Worm (Caenorhabditis elegans) whole organism, early embryonic: ENCODE results near the gene unc-42.

Experiments
- B0310.2 ChIP-seq: sonication (generic microtip); optimal IDR thresholded peaks from 2 replicates; lab custom pipeline; 2016; ENCODE audit warnings: mild to moderate bottlenecking, missing genetic modification characterization, missing compliant biosample characterization
- F13C5.2 ChIP-seq: sonication (generic microtip); optimal IDR thresholded peaks from 2 replicates; lab custom pipeline; 2017; ENCODE audit warnings: mild to moderate bottlenecking, missing genetic modification characterization, inconsistent platforms, missing compliant biosample characterization
- aly-1 ChIP-seq: sonication (generic microtip); optimal IDR thresholded peaks from 2 replicates; lab custom pipeline; 2016; ENCODE audit warnings: missing genetic modification characterization, missing compliant biosample characterization
- ama-1 ChIP-seq: fragments of 150-350 bp; optimal IDR thresholded peaks from 2 replicates; lab custom pipeline; 2014
- ceh-13 ChIP-seq: fragments of 200-800 bp; sonication (Bioruptor generic); optimal IDR thresholded peaks from 2 replicates; lab custom pipeline; 2018; ENCODE audit warnings: mild to moderate bottlenecking, missing genetic modification characterization, missing compliant biosample characterization
- ceh-36 ChIP-seq: sonication (generic microtip); optimal IDR thresholded peaks from 2 replicates; lab custom pipeline; 2016; ENCODE audit warnings: missing genetic modification characterization, inconsistent platforms, missing compliant biosample characterization
- ets-7 ChIP-seq: sonication (generic microtip); optimal IDR thresholded peaks from 2 replicates; lab custom pipeline; 2016; ENCODE audit warnings: missing genotype, missing genetic modification characterization, missing compliant biosample characterization
- flt-1 ChIP-seq: fragments of 200-800 bp; sonication (Bioruptor generic); IDR thresholded peaks from 2 replicates; pipeline ENCODE4 v1.3.6; 2022; ENCODE audit warnings: missing genetic modification characterization, missing compliant biosample characterization
- hmbx-1 ChIP-seq: sonication (generic microtip); optimal IDR thresholded peaks from 2 replicates; lab custom pipeline; 2016; ENCODE audit warnings: mild to moderate bottlenecking, missing genetic modification characterization, missing compliant biosample characterization
- hmg-4 ChIP-seq: fragments of 200-800 bp; sonication (Bioruptor generic); optimal IDR thresholded peaks from 2 replicates; lab custom pipeline; 2018; ENCODE audit warnings: mild to moderate bottlenecking, missing genetic modification characterization, missing compliant biosample characterization
- hnd-1 ChIP-seq: sonication (generic microtip); optimal IDR thresholded peaks from 2 replicates; lab custom pipeline; 2016; ENCODE audit warnings: missing genetic modification characterization, missing compliant biosample characterization
- pes-1 ChIP-seq: fragments of 200-800 bp; sonication (Bioruptor generic); IDR thresholded peaks from 2 replicates; pipeline ENCODE4 v1.3.6; 2022; ENCODE audit warnings: missing genetic modification reagents, missing genetic modification characterization, missing compliant biosample characterization
- scrt-1 ChIP-seq: fragments of 200-800 bp; sonication (Bioruptor generic); IDR thresholded peaks from 2 replicates; pipeline ENCODE4 v1.3.6; 2022; ENCODE audit warnings: missing genetic modification characterization, missing compliant biosample characterization
- sea-1 ChIP-seq: fragments of 200-800 bp; sonication (Bioruptor generic); conservative IDR thresholded peaks from 2 replicates; pipeline ENCODE4 v1.3.6; 2022; ENCODE audit warnings: missing genetic modification characterization, missing compliant biosample characterization
- tbx-11 ChIP-seq: fragments of 200-800 bp; sonication (Bioruptor generic); IDR thresholded peaks from 2 replicates; pipeline ENCODE4 v1.3.6; 2022; ENCODE audit warnings: missing genetic modification characterization, missing compliant biosample characterization
- tbx-37 ChIP-seq: fragments of 200-800 bp; sonication (Bioruptor generic); conservative IDR thresholded peaks from 2 replicates; pipeline ENCODE4 v1.3.6; 2022; ENCODE audit warnings: missing genetic modification reagents, missing genetic modification characterization, missing compliant biosample characterization
- tra-4 ChIP-seq: sonication (generic microtip); optimal IDR thresholded peaks from 2 replicates; lab custom pipeline; 2017; ENCODE audit warnings: missing genetic modification characterization, missing compliant biosample characterization

Gene unc-42

DNA sequence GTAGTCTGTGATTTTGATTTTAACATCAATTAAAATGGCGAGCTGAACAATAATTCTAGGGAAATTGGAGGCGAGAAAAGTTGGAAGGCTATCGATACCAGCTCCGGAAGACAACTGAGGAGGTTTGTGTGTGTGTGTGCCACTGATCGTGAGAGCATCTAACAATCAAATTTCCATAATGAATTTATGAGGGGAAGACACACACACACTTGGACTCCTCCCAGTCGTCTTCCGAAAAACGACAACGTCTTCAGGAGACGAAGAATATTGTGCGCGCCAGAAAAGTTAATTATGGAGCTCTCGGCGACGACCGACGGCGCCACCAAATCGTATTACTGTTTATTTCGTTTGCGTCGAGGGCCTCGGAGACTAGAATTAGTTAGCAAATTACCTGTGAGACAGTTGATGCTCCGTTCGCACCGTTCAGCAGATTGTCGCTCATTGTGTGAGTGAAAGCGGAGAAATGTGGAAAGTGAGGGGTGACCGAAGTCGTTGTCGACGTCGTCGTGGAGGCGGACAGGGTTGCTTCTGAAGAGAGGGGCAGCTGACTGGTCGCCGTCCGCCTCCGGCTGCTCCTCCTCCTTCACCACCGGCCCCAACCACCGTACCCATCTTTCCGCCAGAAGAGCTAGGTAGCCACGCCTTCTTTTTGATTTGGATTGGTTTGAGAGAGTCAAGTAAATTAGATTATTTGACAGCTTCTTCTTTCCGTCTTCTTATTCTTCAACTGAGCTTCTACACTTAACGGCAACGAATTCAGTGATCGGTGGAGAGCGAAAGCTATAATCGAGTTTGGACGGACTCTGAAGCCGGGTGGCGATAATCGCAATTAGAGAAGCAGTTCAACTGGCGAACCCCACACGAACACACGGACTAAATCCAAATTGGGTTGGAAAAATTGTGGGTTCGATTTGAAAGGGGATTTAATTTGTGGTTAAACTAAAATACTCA lies at the start of gene unc-42:
Gene unc-42 (minus strand): TSS at position 564 of the 951 bp plus-strand sequence.
- TF ChIP-seq ceh-13 (GFP tag; lab: Kevin White, UChicago) (no peak), ama-1 (lab: Kevin White, UChicago) (no peak), pes-1 (GFP tag; lab: Robert Waterston, UW) (no peak), hmbx-1 (tag; lab: Kevin White, UChicago) (no peak), flt-1 (GFP tag; lab: Robert Waterston, UW) (no peak), B0310.2 (no peak), tbx-11 (GFP tag; lab: Robert Waterston, UW) (no peak), hmg-4 (GFP tag; lab: Kevin White, UChicago) (no peak), tbx-37 (GFP tag; lab: Robert Waterston, UW) (no peak), aly-1 (tag; lab: Kevin White, UChicago) (no peak), scrt-1 (GFP tag; lab: Robert Waterston, UW) (no peak), F13C5.2 (tag; lab: Kevin White, UChicago) (no peak), ceh-36 (tag; lab: Kevin White, UChicago) (no peak), ets-7 (tag; lab: Kevin White, UChicago) (no peak), hnd-1 (tag; lab: Kevin White, UChicago) (no peak)

- TF ChIP-seq tbx-11 (GFP tag; lab: Robert Waterston, UW) (no peak), tbx-37 (GFP tag; lab: Robert Waterston, UW) (no peak), hnd-1 (tag; lab: Kevin White, UChicago) (no peak), B0310.2 (no peak), ets-7 (tag; lab: Kevin White, UChicago) (no peak), hmg-4 (GFP tag; lab: Kevin White, UChicago) (no peak), aly-1 (tag; lab: Kevin White, UChicago) (no peak), ceh-13 (GFP tag; lab: Kevin White, UChicago) (no peak), flt-1 (GFP tag; lab: Robert Waterston, UW) (no peak), pes-1 (GFP tag; lab: Robert Waterston, UW) (no peak), F13C5.2 (tag; lab: Kevin White, UChicago) (no peak)
Observed at ce11 chrV:9816390-9816789, 47.2 kb upstream of the unc-42 start, which contains the start of gene sru-31. TSS of gene sru-31 (plus strand) at chrV:9816690.

DNA sequence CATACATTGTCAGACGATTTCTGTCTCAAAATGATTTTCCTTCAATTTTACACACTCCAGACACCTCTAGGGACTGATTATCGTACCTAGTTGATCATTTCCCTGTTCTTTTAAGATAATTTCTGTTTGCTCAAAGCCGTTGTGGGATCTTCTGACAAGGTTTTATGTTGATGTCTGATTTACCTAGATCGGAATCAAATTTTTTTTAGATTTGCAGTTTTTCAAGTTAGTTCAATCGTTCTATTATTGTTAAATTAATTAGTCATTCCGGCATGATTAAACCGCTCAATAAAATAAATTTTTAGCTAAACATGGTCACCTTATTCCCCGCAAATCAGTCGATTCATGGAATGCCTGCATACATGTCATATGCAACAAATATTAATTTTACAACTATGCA lies 44.3 kb upstream of the unc-42 start, which contains the start of gene sru-30:
Gene sru-30 (plus strand): TSS at position 301 of the 400 bp plus-strand sequence.
- TF ChIP-seq hnd-1 (tag; lab: Kevin White, UChicago): no peak
- TF ChIP-seq hmbx-1 (tag; lab: Kevin White, UChicago): no peak
- no peak for TF ChIP-seq scrt-1 (GFP tag; lab: Robert Waterston, UW)
- TF ChIP-seq tra-4 (tag; lab: Kevin White, UChicago): no peak
- TF ChIP-seq tbx-37 (GFP tag; lab: Robert Waterston, UW): no peak
- no peak for TF ChIP-seq sea-1 (GFP tag; lab: Robert Waterston, UW)

ce11 chrV:9812216-9812615 lies 43.0 kb upstream of the unc-42 start:
- no peak for TF ChIP-seq flt-1 (GFP tag; lab: Robert Waterston, UW)
- TF ChIP-seq pes-1 (GFP tag; lab: Robert Waterston, UW): no peak
- no peak for TF ChIP-seq hnd-1 (tag; lab: Kevin White, UChicago)
- no peak for TF ChIP-seq F13C5.2 (tag; lab: Kevin White, UChicago)
- TF ChIP-seq sea-1 (GFP tag; lab: Robert Waterston, UW): no peak
- TF ChIP-seq B0310.2: no peak
- TF ChIP-seq ama-1 (lab: Kevin White, UChicago): no peak
- TF ChIP-seq scrt-1 (GFP tag; lab: Robert Waterston, UW): no peak
- no peak for TF ChIP-seq ceh-36 (tag; lab: Kevin White, UChicago)
- TF ChIP-seq ceh-13 (GFP tag; lab: Kevin White, UChicago): no peak
- TF ChIP-seq tbx-37 (GFP tag; lab: Robert Waterston, UW): no peak
- TF ChIP-seq tbx-11 (GFP tag; lab: Robert Waterston, UW): no peak
- no peak for TF ChIP-seq hmbx-1 (tag; lab: Kevin White, UChicago)
- TF ChIP-seq hmg-4 (GFP tag; lab: Kevin White, UChicago): no peak
- TF ChIP-seq tra-4 (tag; lab: Kevin White, UChicago): no peak

ce11 chrV:9811154-9811553 lies 42.0 kb upstream of the unc-42 start, which contains the start of gene sru-29:
TSS of gene sru-29 (plus strand) at chrV:9811454.
- TF ChIP-seq ceh-13 (GFP tag; lab: Kevin White, UChicago) (no peak), tbx-37 (GFP tag; lab: Robert Waterston, UW) (no peak), ama-1 (lab: Kevin White, UChicago) (no peak), scrt-1 (GFP tag; lab: Robert Waterston, UW) (no peak), ets-7 (tag; lab: Kevin White, UChicago) (no peak), hmg-4 (GFP tag; lab: Kevin White, UChicago) (no peak), hnd-1 (tag; lab: Kevin White, UChicago) (no peak), sea-1 (GFP tag; lab: Robert Waterston, UW) (no peak), pes-1 (GFP tag; lab: Robert Waterston, UW) (no peak), hmbx-1 (tag; lab: Kevin White, UChicago) (no peak), aly-1 (tag; lab: Kevin White, UChicago) (no peak), F13C5.2 (tag; lab: Kevin White, UChicago) (no peak), ceh-36 (tag; lab: Kevin White, UChicago) (no peak)

DNA sequence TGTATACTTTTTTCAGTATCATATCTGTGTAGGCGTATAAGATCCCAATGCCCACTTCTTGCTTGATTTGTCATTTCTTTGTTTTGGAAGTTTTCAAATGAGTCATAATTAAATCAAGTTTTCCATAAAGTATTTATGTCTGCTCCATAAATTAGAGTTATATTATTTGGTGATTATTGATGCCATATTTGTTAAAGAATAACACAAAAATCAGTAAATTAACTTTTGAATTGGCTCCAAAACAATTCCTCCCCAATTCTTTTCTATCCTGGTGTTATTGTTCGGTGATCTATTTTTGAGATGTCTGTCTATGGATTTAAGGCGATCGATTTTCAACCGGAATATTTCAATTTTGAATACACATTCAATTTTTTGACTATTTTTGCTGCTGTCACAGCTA lies 36.0 kb upstream of the unc-42 start, which contains the start of gene sru-37:
Gene sru-37 (plus strand): TSS at position 301 of the 400 bp plus-strand sequence.
- no peak for TF ChIP-seq tbx-11 (GFP tag; lab: Robert Waterston, UW)
- TF ChIP-seq tbx-37 (GFP tag; lab: Robert Waterston, UW): no peak
- TF ChIP-seq ceh-36 (tag; lab: Kevin White, UChicago): no peak
- no peak for TF ChIP-seq B0310.2
- no peak for TF ChIP-seq ceh-13 (GFP tag; lab: Kevin White, UChicago)
- TF ChIP-seq tra-4 (tag; lab: Kevin White, UChicago): no peak
- TF ChIP-seq pes-1 (GFP tag; lab: Robert Waterston, UW): no peak
- no peak for TF ChIP-seq aly-1 (tag; lab: Kevin White, UChicago)
- no peak for TF ChIP-seq scrt-1 (GFP tag; lab: Robert Waterston, UW)
- no peak for TF ChIP-seq hmg-4 (GFP tag; lab: Kevin White, UChicago)
